Worm (Caenorhabditis elegans): ENCODE data around the gene nrf-6.

nrf-6 gene

DNA sequence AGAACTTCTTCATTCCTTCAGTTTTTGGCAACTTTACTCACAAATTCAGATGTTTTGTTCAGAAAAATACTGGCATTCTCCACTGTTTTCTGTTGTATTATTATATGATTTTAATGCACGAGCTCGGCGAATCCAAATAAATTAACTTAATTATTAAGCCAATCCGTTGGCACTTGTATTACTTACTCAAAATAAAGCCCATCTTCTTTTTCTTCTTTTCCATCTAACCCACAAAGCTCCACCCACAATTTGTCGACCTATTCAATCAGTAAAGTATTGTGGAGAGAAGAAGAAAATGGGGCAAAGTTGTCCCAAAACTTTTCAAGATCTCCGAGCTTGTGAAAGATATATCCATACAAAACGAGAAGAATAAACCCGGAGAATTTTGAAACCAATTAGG, 41.2 kb downstream of the nrf-6 start:
- TF ChIP-seq ham-2 (GFP tag; optimal IDR thresholded peaks at IDR 0.05) = no peak
- TF ChIP-seq ces-1 (GFP tag; optimal IDR thresholded peaks at IDR 0.05) = peak; percentile 20

ce11 chrII:7990192-7990591, 42.3 kb downstream of the nrf-6 start:
- TF ChIP-seq zip-8 (tag; optimal IDR thresholded peaks at IDR 0.05) (no peak), mls-2 (tag; optimal IDR thresholded peaks at IDR 0.05) (no peak), ces-1 (GFP tag; optimal IDR thresholded peaks at IDR 0.05) (peak; percentile 64)

DNA sequence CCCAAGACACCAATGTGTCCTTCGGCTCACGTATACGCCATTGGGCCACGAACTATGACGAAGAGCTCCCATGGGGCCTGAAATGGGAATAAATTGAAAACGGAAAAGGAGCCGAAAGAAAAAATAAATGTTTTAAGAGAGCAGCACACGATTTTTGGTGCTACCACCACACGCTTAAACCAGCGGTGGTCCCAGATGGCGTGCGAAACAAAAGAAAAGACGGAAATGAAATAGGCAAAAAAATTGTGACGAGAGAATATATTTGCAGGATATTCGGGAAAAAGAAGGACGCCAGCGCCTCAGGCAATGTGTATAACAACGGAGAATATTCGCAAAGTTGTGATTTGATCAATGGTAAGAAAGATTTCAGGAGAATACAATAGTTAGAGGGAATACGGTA, 45.6 kb downstream of the nrf-6 start:
- no peak for TF ChIP-seq ztf-11 (tag; optimal IDR thresholded peaks at IDR 0.05)
- no peak for TF ChIP-seq nhr-76 (tag; optimal IDR thresholded peaks at IDR 0.05)
- TF ChIP-seq snpc-4 (tag; optimal IDR thresholded peaks at IDR 0.05) = no peak
- TF ChIP-seq mab-5 (tag; optimal IDR thresholded peaks at IDR 0.05) = no peak
- no peak for TF ChIP-seq sptf-1 (tag; optimal IDR thresholded peaks at IDR 0.05)
- TF ChIP-seq nhr-2 (tag; optimal IDR thresholded peaks at IDR 0.05) = no peak
- TF ChIP-seq ceh-83 (GFP tag; optimal IDR thresholded peaks at IDR 0.05) = no peak
- TF ChIP-seq elt-1 (tag; optimal IDR thresholded peaks at IDR 0.05; ENCODE audit: borderline replicate concordance, insufficient read depth) = no peak
- no peak for TF ChIP-seq zip-8 (tag; optimal IDR thresholded peaks at IDR 0.05)
- TF ChIP-seq unc-62 (GFP tag; optimal IDR thresholded peaks at IDR 0.05) = no peak
- no peak for TF ChIP-seq nhr-237 (tag; optimal IDR thresholded peaks at IDR 0.05)
- no peak for TF ChIP-seq drap-1 (GFP tag; optimal IDR thresholded peaks at IDR 0.05)
- no peak for TF ChIP-seq elt-3 (tag; optimal IDR thresholded peaks at IDR 0.05)
- no peak for TF ChIP-seq lsy-2 (tag; optimal IDR thresholded peaks at IDR 0.05)
- TF ChIP-seq pha-4 (tag; optimal IDR thresholded peaks at IDR 0.05) = no peak
- no peak for TF ChIP-seq nhr-28 (tag; optimal IDR thresholded peaks at IDR 0.05)
- no peak for TF ChIP-seq flh-1 (GFP tag; optimal IDR thresholded peaks at IDR 0.05)
- TF ChIP-seq blmp-1 (tag; optimal IDR thresholded peaks at IDR 0.05) = no peak
- no peak for TF ChIP-seq mep-1 (tag; optimal IDR thresholded peaks at IDR 0.05)

DNA sequence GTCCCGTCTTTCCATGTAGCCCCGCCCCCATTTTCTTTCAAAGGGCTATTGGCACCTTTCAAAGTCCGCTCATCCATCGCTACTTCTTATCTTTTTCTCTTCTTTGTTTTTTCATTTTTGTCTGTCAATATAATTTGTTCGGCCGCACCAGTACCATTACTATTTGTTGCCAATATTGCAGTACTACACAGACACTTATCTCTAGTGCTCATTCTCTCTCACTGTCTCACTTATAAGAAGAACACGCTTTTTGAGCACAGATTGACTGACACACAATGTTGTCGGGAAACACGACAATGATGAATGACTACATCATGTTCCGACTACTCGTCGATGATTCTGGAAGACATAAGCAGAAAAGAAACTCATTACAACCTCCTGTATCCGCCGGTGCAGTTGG, 47.5 kb downstream of the nrf-6 start:
- TF ChIP-seq elt-3 (tag; optimal IDR thresholded peaks at IDR 0.05) = no peak
- TF ChIP-seq lin-32 (GFP tag; optimal IDR thresholded peaks at IDR 0.05) = no peak
- TF ChIP-seq lsy-2 (tag; optimal IDR thresholded peaks at IDR 0.05) = no peak
- no peak for TF ChIP-seq ham-2 (GFP tag; optimal IDR thresholded peaks at IDR 0.05)
- no peak for TF ChIP-seq ceh-43 (GFP tag; optimal IDR thresholded peaks at IDR 0.05)
- no peak for TF ChIP-seq lin-13 (tag; optimal IDR thresholded peaks at IDR 0.05)
- no peak for TF ChIP-seq unc-39 (tag; optimal IDR thresholded peaks at IDR 0.05)
- TF ChIP-seq unc-62 (GFP tag; optimal IDR thresholded peaks at IDR 0.05) = no peak
- no peak for TF ChIP-seq ces-1 (GFP tag; optimal IDR thresholded peaks at IDR 0.05)
- TF ChIP-seq nhr-2 (tag; optimal IDR thresholded peaks at IDR 0.05) = no peak
- TF ChIP-seq zip-8 (tag; optimal IDR thresholded peaks at IDR 0.05) = no peak
- TF ChIP-seq drap-1 (GFP tag; optimal IDR thresholded peaks at IDR 0.05) = no peak
- TF ChIP-seq bed-3 (GFP tag; optimal IDR thresholded peaks at IDR 0.05) = no peak
- TF ChIP-seq M03D4.4 (tag; optimal IDR thresholded peaks at IDR 0.05) = no peak

- TF ChIP-seq nhr-237 (tag; optimal IDR thresholded peaks at IDR 0.05) = no peak
- TF ChIP-seq elt-3 (tag; optimal IDR thresholded peaks at IDR 0.05) = no peak
- no peak for TF ChIP-seq bed-3 (GFP tag; optimal IDR thresholded peaks at IDR 0.05)
- TF ChIP-seq ces-1 (GFP tag; optimal IDR thresholded peaks at IDR 0.05) = no peak
- TF ChIP-seq unc-62 (GFP tag; optimal IDR thresholded peaks at IDR 0.05) = no peak
- no peak for TF ChIP-seq cnd-1 (tag; optimal IDR thresholded peaks at IDR 0.05)
- no peak for TF ChIP-seq unc-39 (tag; optimal IDR thresholded peaks at IDR 0.05)
- no peak for TF ChIP-seq ham-2 (GFP tag; optimal IDR thresholded peaks at IDR 0.05)
Measured at ce11 chrII:7984071-7984470, 48.4 kb downstream of the nrf-6 start.

DNA sequence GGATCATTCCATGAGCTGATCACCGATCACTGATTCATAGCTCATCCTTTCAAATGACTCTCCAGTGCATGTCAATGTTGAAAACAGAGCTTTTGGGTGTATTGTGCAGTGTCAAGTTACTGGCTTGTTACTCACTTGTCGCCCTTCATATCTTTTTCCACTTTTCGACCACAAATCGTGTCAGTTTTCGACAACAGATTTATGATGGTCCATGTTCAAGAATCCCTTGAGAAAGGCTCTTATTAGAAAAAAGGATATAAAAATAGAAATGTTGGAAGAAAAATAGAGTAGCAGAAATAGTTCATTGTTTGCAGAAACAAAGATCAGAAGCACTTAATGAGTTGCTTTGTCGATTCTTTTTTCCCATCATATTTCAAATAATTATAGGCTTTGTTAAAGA, 49.1 kb downstream of the nrf-6 start:
- TF ChIP-seq ztf-11 (tag; optimal IDR thresholded peaks at IDR 0.05) (no peak), unc-39 (tag; optimal IDR thresholded peaks at IDR 0.05) (no peak), M03D4.4 (tag; optimal IDR thresholded peaks at IDR 0.05) (no peak), ceh-43 (GFP tag; optimal IDR thresholded peaks at IDR 0.05) (no peak)

DNA sequence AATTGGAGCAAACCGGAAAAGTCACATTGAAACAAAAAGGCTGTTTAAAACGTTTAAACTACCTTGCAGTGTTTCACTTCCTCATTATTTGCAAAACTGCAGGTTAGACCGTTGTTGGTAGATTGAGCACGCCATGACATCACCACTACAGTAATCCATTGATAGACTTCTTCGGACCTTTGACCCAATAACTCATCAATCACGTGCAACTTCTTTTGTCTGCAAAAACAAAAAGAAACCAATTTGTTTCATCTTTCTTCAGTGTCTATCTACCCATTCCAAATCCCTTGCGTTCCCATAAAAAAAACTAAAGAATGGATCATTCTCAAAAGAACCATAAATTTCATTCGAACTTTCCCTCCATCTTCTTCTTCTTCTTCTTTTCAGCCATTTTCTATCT, 51.4 kb downstream of the nrf-6 start:
- TF ChIP-seq blmp-1 (tag; optimal IDR thresholded peaks at IDR 0.05) = no peak
- no peak for TF ChIP-seq drap-1 (GFP tag; optimal IDR thresholded peaks at IDR 0.05)
- no peak for TF ChIP-seq ces-1 (GFP tag; optimal IDR thresholded peaks at IDR 0.05)
- no peak for TF ChIP-seq ceh-43 (GFP tag; optimal IDR thresholded peaks at IDR 0.05)
- no peak for TF ChIP-seq sem-2 (GFP tag; optimal IDR thresholded peaks at IDR 0.05)
- TF ChIP-seq nhr-2 (tag; optimal IDR thresholded peaks at IDR 0.05) = no peak
- TF ChIP-seq ceh-39 (tag; optimal IDR thresholded peaks at IDR 0.05) = no peak
- no peak for TF ChIP-seq unc-62 (GFP tag; optimal IDR thresholded peaks at IDR 0.05)
- TF ChIP-seq M03D4.4 (tag; optimal IDR thresholded peaks at IDR 0.05) = no peak
- TF ChIP-seq snpc-4 (tag; optimal IDR thresholded peaks at IDR 0.05) = no peak
- no peak for TF ChIP-seq sptf-1 (tag; optimal IDR thresholded peaks at IDR 0.05)
- TF ChIP-seq lsy-2 (tag; optimal IDR thresholded peaks at IDR 0.05) = no peak
- TF ChIP-seq flh-1 (GFP tag; optimal IDR thresholded peaks at IDR 0.05) = no peak
- no peak for TF ChIP-seq nhr-237 (tag; optimal IDR thresholded peaks at IDR 0.05)
- no peak for TF ChIP-seq elt-1 (tag; optimal IDR thresholded peaks at IDR 0.05; ENCODE audit: borderline replicate concordance, insufficient read depth)
- no peak for TF ChIP-seq lin-13 (tag; optimal IDR thresholded peaks at IDR 0.05)
- no peak for TF ChIP-seq ham-2 (GFP tag; optimal IDR thresholded peaks at IDR 0.05)
- no peak for TF ChIP-seq nhr-28 (tag; optimal IDR thresholded peaks at IDR 0.05)
- TF ChIP-seq pha-4 (tag; optimal IDR thresholded peaks at IDR 0.05) = no peak

Data from whole organism, mixed stage, embryonic.